Worm (Caenorhabditis elegans) whole organism, L4 larva: Measurements from ENCODE around the gene maph-1.3.
A peak's percentile ranks its signal among the peaks of the same experiment; 100 is the strongest.

Experiments used
- F26F4.8 ChIP-seq: fragments of 200-800 bp; sonication (Bioruptor generic); conservative IDR thresholded peaks from 2 replicates; pipeline ENCODE4 v1.3.6; 2022; ENCODE audit warnings: missing genetic modification characterization, missing compliant biosample characterization
- Y5F2A.4 ChIP-seq: fragments of 200-800 bp; sonication (Bioruptor generic); optimal IDR thresholded peaks from 2 replicates; lab custom pipeline; 2018; ENCODE audit warnings: mild to moderate bottlenecking, missing genetic modification characterization, missing compliant biosample characterization
- ZK546.5 ChIP-seq, 2 experiments: sonication (generic microtip); optimal IDR thresholded peaks; 2 replicates each; lab custom pipeline; 2017; ENCODE audit warnings: missing biosample characterization in 2 of 2, missing genetic modification characterization in 2 of 2
- aha-1 ChIP-seq: fragments of 150-350 bp; peaks from one replicate; lab custom pipeline; 2014; ENCODE audit warnings: missing biosample characterization, missing genetic modification characterization
- aly-2 ChIP-seq: sonication (generic microtip); optimal IDR thresholded peaks from 2 replicates; lab custom pipeline; 2018; ENCODE audit warnings: missing biosample characterization, missing genetic modification characterization
- ceh-20 ChIP-seq: fragments of 200-800 bp; sonication (Bioruptor generic); IDR thresholded peaks from 2 replicates; pipeline ENCODE4 v1.3.6; 2022; ENCODE audit warnings: missing genetic modification reagents, missing genetic modification characterization, missing compliant biosample characterization
- ceh-44 ChIP-seq: fragments of 200-800 bp; sonication (Bioruptor generic); IDR thresholded peaks from 2 replicates; pipeline ENCODE4 v1.3.6; 2022; ENCODE audit warnings: missing genetic modification reagents, missing genetic modification characterization, missing compliant biosample characterization
- ces-1 ChIP-seq: fragments of 150-350 bp; sonication (generic microtip); optimal IDR thresholded peaks from 4 replicates; lab custom pipeline; 2014; ENCODE audit warnings: missing biosample characterization, missing genetic modification reagents, missing genetic modification characterization
- ctbp-1 ChIP-seq: fragments of 200-800 bp; sonication (Bioruptor generic); IDR thresholded peaks from 2 replicates; pipeline ENCODE4 v1.3.6; 2022; ENCODE audit warnings: missing genetic modification reagents, missing genetic modification characterization, missing compliant biosample characterization
- daf-16 ChIP-seq, 3 experiments: sonication (generic microtip); optimal IDR thresholded peaks; 2 replicates each; lab custom pipeline; 2016 to 2017; ENCODE audit warnings: missing genetic modification characterization in 3 of 3, missing genetic modification reagents in 3 of 3, mild to moderate bottlenecking in 2 of 3, missing compliant biosample characterization in 2 of 3, missing biosample characterization in 1 of 3, moderate library complexity in 1 of 3
- dmd-6 ChIP-seq: fragments of 200-800 bp; sonication (Bioruptor generic); IDR thresholded peaks from 2 replicates; pipeline ENCODE4 v1.3.6; 2022; ENCODE audit warnings: missing genetic modification reagents, missing genetic modification characterization, missing compliant biosample characterization
- dmd-8 ChIP-seq: fragments of 200-800 bp; sonication (Bioruptor generic); IDR thresholded peaks from 2 replicates; pipeline ENCODE4 v1.3.6; 2022; ENCODE audit warnings: missing genetic modification characterization, missing compliant biosample characterization
- dpl-1 ChIP-seq: fragments of 150-350 bp; optimal IDR thresholded peaks from 2 replicates; lab custom pipeline; 2014; ENCODE audit warnings: missing biosample characterization, missing genetic modification reagents, missing genetic modification characterization
- duxl-1 ChIP-seq: sonication (generic microtip); optimal IDR thresholded peaks from 2 replicates; lab custom pipeline; 2016; ENCODE audit warnings: mild to moderate bottlenecking, missing genetic modification characterization, moderate library complexity, missing compliant biosample characterization; ENCODE audit not compliant: poor library complexity
- dve-1 ChIP-seq: sonication (generic microtip); optimal IDR thresholded peaks from 2 replicates; lab custom pipeline; 2017; ENCODE audit warnings: antibody characterized with exemption, mild to moderate bottlenecking, missing genetic modification characterization, missing compliant biosample characterization; ENCODE audit not compliant: insufficient read depth
- fos-1 ChIP-seq: fragments of 150-350 bp; optimal IDR thresholded peaks from 2 replicates; lab custom pipeline; 2014; ENCODE audit warnings: missing biosample characterization, missing genetic modification characterization
- hlh-11 ChIP-seq: fragments of 200-800 bp; sonication (Bioruptor generic); optimal IDR thresholded peaks from 2 replicates; lab custom pipeline; 2018; ENCODE audit warnings: mild to moderate bottlenecking, missing genetic modification characterization, missing compliant biosample characterization
- hlh-30 ChIP-seq: sonication (generic microtip); optimal IDR thresholded peaks from 2 replicates; lab custom pipeline; 2017; ENCODE audit warnings: antibody characterized with exemption, mild to moderate bottlenecking, missing genetic modification characterization, missing compliant biosample characterization; ENCODE audit not compliant: insufficient read depth
- lin-1 ChIP-seq: fragments of 200-800 bp; sonication (Bioruptor generic); IDR thresholded peaks from 2 replicates; pipeline ENCODE4 v1.3.6; 2022; ENCODE audit warnings: missing genetic modification reagents, missing genetic modification characterization, missing compliant biosample characterization
- lin-13 ChIP-seq: fragments of 150-350 bp; optimal IDR thresholded peaks from 2 replicates; lab custom pipeline; 2014; ENCODE audit warnings: missing biosample characterization, missing genetic modification reagents, missing genetic modification characterization
- lir-3 ChIP-seq: sonication (generic microtip); optimal IDR thresholded peaks from 2 replicates; lab custom pipeline; 2016; ENCODE audit warnings: mild to moderate bottlenecking, missing genetic modification characterization, missing compliant biosample characterization
- lsy-2 ChIP-seq, 2 experiments: fragments of 150-350 bp in 1 of 2; sonication (generic microtip) in 1 of 2; optimal IDR thresholded peaks; 2 replicates each; lab custom pipeline; 2014 to 2017; ENCODE audit warnings: missing biosample characterization in 2 of 2, missing genetic modification characterization in 2 of 2
- mep-1 ChIP-seq: fragments of 150-350 bp; sonication (generic microtip); optimal IDR thresholded peaks from 3 replicates; lab custom pipeline; 2014; ENCODE audit warnings: missing biosample characterization, missing genetic modification characterization
- mes-2 ChIP-seq: sonication (generic microtip); optimal IDR thresholded peaks from 2 replicates; lab custom pipeline; 2016; ENCODE audit warnings: missing genotype, mild to moderate bottlenecking, missing genetic modification characterization, missing compliant biosample characterization; ENCODE audit not compliant: poor library complexity, severe bottlenecking
- mxl-3 ChIP-seq: fragments of 200-800 bp; sonication (Bioruptor generic); optimal IDR thresholded peaks from 2 replicates; lab custom pipeline; 2018; ENCODE audit warnings: mild to moderate bottlenecking, missing genetic modification characterization, missing compliant biosample characterization
- nhr-11 ChIP-seq: fragments of 150-350 bp; optimal IDR thresholded peaks from 2 replicates; lab custom pipeline; 2014; ENCODE audit warnings: missing biosample characterization, missing genetic modification characterization
- nhr-25 ChIP-seq: sonication (generic microtip); optimal IDR thresholded peaks from 2 replicates; lab custom pipeline; 2017; ENCODE audit warnings: missing genetic modification characterization, mild to moderate bottlenecking, missing compliant biosample characterization, antibody characterized with exemption, moderate library complexity, borderline replicate concordance; ENCODE audit not compliant: insufficient read depth
- nhr-28 ChIP-seq: fragments of 150-350 bp; optimal IDR thresholded peaks from 2 replicates; lab custom pipeline; 2014; ENCODE audit warnings: missing biosample characterization, missing genetic modification characterization
- nhr-42 ChIP-seq: fragments of 200-800 bp; sonication (Bioruptor generic); IDR thresholded peaks from 2 replicates; pipeline ENCODE4 v1.3.6; 2022; ENCODE audit warnings: missing genetic modification characterization, missing compliant biosample characterization
- nhr-6 ChIP-seq: fragments of 150-350 bp; optimal IDR thresholded peaks from 2 replicates; lab custom pipeline; 2014; ENCODE audit warnings: missing biosample characterization, missing genetic modification characterization
- nhr-77 ChIP-seq: fragments of 150-350 bp; optimal IDR thresholded peaks from 2 replicates; lab custom pipeline; 2014; ENCODE audit warnings: missing biosample characterization, missing genetic modification characterization
- pha-4 ChIP-seq, 2 experiments: fragments of 150-350 bp in 1 of 2; fragments of 200-800 bp in 1 of 2; sonication (Bioruptor generic) in 1 of 2; IDR thresholded peaks in 1 of 2; optimal IDR thresholded peaks in 1 of 2; 2 replicates each; pipeline versions ENCODE4 v1.3.6 to Lab custom; 2014 to 2022; ENCODE audit warnings: missing genetic modification characterization in 2 of 2, missing genetic modification reagents in 2 of 2, missing biosample characterization in 1 of 2, missing compliant biosample characterization in 1 of 2
- pqm-1 ChIP-seq: sonication (generic microtip); optimal IDR thresholded peaks from 2 replicates; lab custom pipeline; 2017; ENCODE audit warnings: missing biosample characterization, missing genetic modification characterization
- saeg-2 ChIP-seq: fragments of 200-800 bp; sonication (Bioruptor generic); IDR thresholded peaks from 2 replicates; pipeline ENCODE4 v1.3.6; 2022; ENCODE audit warnings: missing genetic modification reagents, missing genetic modification characterization, missing compliant biosample characterization
- unc-39 ChIP-seq: sonication (generic microtip); optimal IDR thresholded peaks from 2 replicates; lab custom pipeline; 2017; ENCODE audit warnings: missing biosample characterization, missing genetic modification characterization
- vab-7 ChIP-seq: fragments of 200-800 bp; sonication (Bioruptor generic); IDR thresholded peaks from 2 replicates; pipeline ENCODE4 v1.3.6; 2022; ENCODE audit warnings: missing genetic modification reagents, missing genetic modification characterization, missing compliant biosample characterization
- zfp-2 ChIP-seq: sonication (generic microtip); optimal IDR thresholded peaks from 2 replicates; lab custom pipeline; 2016; ENCODE audit warnings: mild to moderate bottlenecking, missing genetic modification characterization, missing compliant biosample characterization
- zfp-3 ChIP-seq: fragments of 200-800 bp; sonication (Bioruptor generic); conservative IDR thresholded peaks from 2 replicates; pipeline ENCODE4 v1.3.6; 2022; ENCODE audit warnings: missing genetic modification reagents, missing genetic modification characterization, missing compliant biosample characterization
- zip-2 ChIP-seq: fragments of 150-350 bp; optimal IDR thresholded peaks from 2 replicates; lab custom pipeline; 2014; ENCODE audit warnings: missing biosample characterization, missing genetic modification characterization
- ztf-7 ChIP-seq: fragments of 150-350 bp; optimal IDR thresholded peaks from 2 replicates; lab custom pipeline; 2014; ENCODE audit warnings: missing biosample characterization, missing genetic modification characterization

The maph-1.3 gene

DNA sequence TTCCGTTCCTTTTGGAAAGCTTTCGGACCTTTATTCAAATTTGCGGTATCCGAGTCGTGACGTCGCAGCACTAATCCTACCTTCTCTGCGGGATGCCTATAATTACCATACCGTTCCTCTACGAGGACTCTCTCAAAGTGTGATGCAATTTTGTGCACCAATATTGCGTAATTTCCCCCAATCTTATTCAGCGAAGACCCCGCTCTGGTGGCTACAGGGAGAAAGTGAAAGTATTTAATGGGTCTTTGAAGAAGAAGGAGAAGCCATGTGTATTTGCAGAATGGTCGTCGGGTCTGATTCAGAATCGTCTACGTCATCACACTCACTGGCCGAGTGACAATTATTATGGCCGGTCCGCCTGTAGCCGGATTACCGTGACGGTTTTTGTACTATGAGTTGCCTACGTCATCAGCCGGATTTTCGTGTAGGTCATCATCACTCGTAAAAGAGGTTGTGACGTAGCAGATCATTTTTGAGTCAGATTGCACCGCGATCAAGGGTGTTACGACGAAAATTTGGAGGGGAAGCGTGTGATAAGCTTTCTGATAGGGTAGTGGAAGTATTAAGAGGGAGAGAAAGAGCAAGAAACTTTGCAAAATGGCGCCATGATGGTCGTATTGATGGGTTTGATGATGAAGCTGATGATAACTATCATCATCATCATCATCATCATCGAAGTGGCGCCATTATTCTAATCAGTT, 31.7 kb downstream of the maph-1.3 start (continued):
- TF ChIP-seq zfp-2 (tag; lab: Kevin White, UChicago) (no peak), pqm-1 (tag; lab: Kevin White, UChicago) (peak; percentile 41), nhr-42 (no peak), dve-1 (tag; lab: Kevin White, UChicago) (peak; percentile 16), ztf-7 (no peak), lin-1 (GFP tag; lab: Robert Waterston, UW) (no peak), ZK546.5 (tag; optimal IDR thresholded peaks at IDR 0.05; lab: Kevin White, UChicago) (no peak), aha-1 (tag; lab: Kevin White, UChicago) (peak; percentile 52), ceh-20 (GFP tag; lab: Robert Waterston, UW) (no peak), nhr-11 (tag; lab: Kevin White, UChicago) (no peak), ceh-44 (GFP tag; lab: Robert Waterston, UW) (no peak), vab-7 (GFP tag; lab: Robert Waterston, UW) (no peak)

DNA sequence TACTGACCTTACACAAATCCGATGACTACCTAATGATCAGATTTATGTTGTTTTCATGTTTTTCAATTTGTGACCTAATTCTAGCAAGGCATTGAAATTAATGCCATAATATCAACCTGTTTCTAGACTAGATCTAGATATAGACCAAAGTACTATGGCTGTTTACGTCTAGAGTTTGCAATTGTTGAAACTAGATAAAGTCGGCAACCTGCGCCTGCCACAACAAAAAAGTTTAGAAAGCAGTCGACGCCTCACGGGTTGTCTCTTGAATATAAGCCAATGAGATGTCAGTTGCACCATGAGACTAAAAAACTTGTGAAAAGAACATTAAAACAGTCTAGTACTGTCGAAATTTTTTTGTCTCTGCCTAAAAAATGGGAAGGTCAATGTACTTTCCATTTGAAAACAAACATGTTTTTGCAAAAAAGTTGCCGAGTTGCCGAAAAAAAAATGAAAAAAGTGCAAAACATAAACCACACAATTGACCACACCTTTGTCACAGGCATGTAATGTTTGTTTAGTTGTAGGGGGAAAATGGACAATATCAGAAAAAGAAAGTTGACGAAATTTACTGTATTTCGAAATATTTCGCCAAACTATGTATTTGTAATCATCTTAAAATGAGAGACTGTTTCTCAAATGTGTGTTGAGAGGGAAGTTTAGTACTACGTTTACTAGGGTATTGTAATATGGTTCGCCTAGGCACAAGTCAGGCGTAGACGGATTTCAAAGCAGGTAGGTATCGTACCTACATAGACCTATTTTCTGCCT, 34.5 kb downstream of the maph-1.3 start:
- peak; percentile 48 for TF ChIP-seq nhr-28 (tag; lab: Kevin White, UChicago)
- no peak for TF ChIP-seq ctbp-1 (GFP tag; lab: Robert Waterston, UW)
- no peak for TF ChIP-seq dpl-1 (GFP tag; lab: Kevin White, UChicago)
- no peak for TF ChIP-seq zfp-3 (GFP tag; lab: Robert Waterston, UW)
- no peak for TF ChIP-seq F26F4.8
- TF ChIP-seq ces-1: no peak
- no peak for TF ChIP-seq aly-2 (tag; lab: Kevin White, UChicago)
- TF ChIP-seq mxl-3 (GFP tag; lab: Kevin White, UChicago): no peak
- TF ChIP-seq unc-39 (tag; lab: Kevin White, UChicago): no peak
- no peak for TF ChIP-seq fos-1 (tag; lab: Kevin White, UChicago)
- no peak for TF ChIP-seq Y5F2A.4 (GFP tag; lab: Kevin White, UChicago)
- TF ChIP-seq zip-2 (tag; lab: Kevin White, UChicago): no peak
- no peak for TF ChIP-seq nhr-25 (tag; lab: Kevin White, UChicago)
- peak; percentile 7 for TF ChIP-seq hlh-30
- TF ChIP-seq dmd-8 (GFP tag; lab: Robert Waterston, UW): no peak
- TF ChIP-seq, all 104 proteins: peak for 2

DNA sequence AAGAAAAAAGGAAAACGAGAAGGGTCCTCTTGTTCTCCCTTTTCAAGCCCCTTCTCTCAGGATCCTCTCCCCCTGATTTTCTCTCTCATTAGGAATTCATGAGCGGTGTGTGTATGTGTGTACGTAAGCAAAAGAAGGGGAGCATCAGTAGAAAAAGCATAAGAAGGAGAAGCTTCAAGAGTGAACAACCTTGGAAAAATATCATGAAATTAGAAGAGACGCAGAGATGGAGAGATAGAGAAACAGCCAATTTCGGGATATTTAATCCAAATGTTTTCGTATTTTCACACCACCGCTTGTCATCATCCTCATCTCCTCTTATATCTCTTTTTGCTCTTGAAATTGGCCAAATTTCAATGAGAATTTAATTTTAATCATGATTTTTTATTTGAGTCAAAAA, 38.5 kb downstream of the maph-1.3 start:
- TF ChIP-seq saeg-2 (GFP tag; lab: Robert Waterston, UW) (no peak), aha-1 (tag; lab: Kevin White, UChicago) (peak; percentile 7)

DNA sequence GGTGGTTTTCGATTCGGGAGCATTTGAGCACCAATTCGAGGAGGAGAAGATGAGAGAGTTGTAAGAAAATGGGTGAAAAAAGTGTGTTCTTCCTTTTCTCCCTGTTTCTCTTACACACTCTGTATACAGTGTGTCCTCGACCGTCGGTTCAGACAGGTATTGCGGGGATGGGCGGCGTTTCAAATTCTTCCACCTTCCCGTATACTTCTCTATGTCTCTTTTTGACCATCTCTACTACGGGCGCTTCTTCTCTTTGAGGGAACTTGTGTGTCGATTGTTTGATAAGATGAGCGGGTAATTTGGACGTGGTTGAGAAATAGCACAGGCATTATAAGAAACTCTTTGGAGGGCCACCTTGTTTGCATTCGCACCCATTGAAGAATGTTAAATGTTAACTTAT, 42.9 kb downstream of the maph-1.3 start:
- peak; percentile 2 for TF ChIP-seq aha-1 (tag; lab: Kevin White, UChicago)
- TF ChIP-seq pha-4 (GFP tag; IDR thresholded peaks at IDR 0.05; lab: Robert Waterston, UW): no peak
- peak; percentile 13 for TF ChIP-seq pha-4 (tag; optimal IDR thresholded peaks at IDR 0.05; lab: Kevin White, UChicago)
- TF ChIP-seq nhr-77 (tag; lab: Kevin White, UChicago): peak; percentile 78
- peak; percentile 28 for TF ChIP-seq mes-2 (tag; lab: Kevin White, UChicago)
- no peak for TF ChIP-seq duxl-1
- TF ChIP-seq nhr-28 (tag; lab: Kevin White, UChicago): peak; percentile 91
- peak; percentile 44 for TF ChIP-seq nhr-6 (tag; lab: Kevin White, UChicago)
- no peak for TF ChIP-seq ceh-20 (GFP tag; lab: Robert Waterston, UW)
- peak; percentile 41; the same call in 1 of the 2 replicates for TF ChIP-seq dmd-6
- peak; percentile 69 for TF ChIP-seq hlh-11 (tag; lab: Kevin White, UChicago)
- TF ChIP-seq dve-1 (tag; lab: Kevin White, UChicago): peak; percentile 62
- TF ChIP-seq pqm-1 (tag; lab: Kevin White, UChicago): peak; percentile 77
- TF ChIP-seq lsy-2 (tag; optimal IDR thresholded peaks at IDR 0.05; lab: Kevin White, UChicago): peak in 1 of 2 experiments; percentile 37
- TF ChIP-seq daf-16 (GFP tag; optimal IDR thresholded peaks at IDR 0.05; lab: Kevin White, UChicago): no peak
- TF ChIP-seq daf-16 (tag; optimal IDR thresholded peaks at IDR 0.05; lab: Kevin White, UChicago): peak; percentile 57
- TF ChIP-seq mep-1 (tag; lab: Kevin White, UChicago): peak; percentile 33
- TF ChIP-seq dpl-1 (GFP tag; lab: Kevin White, UChicago): peak; percentile 42
- TF ChIP-seq lin-13 (GFP tag; lab: Kevin White, UChicago): peak; percentile 77
- no peak for TF ChIP-seq Y5F2A.4 (GFP tag; lab: Kevin White, UChicago)
- TF ChIP-seq lir-3: no peak
